Worm (Caenorhabditis elegans) whole organism, L3 larva: ENCODE measurements around the gene spig-10.

Source experiments
- R02D3.7 ChIP-seq: fragments of 150-350 bp; optimal IDR thresholded peaks from 2 replicates; lab custom pipeline; 2014; ENCODE audit warnings: missing biosample characterization, missing genetic modification characterization
- ZK546.5 ChIP-seq: sonication (generic microtip); optimal IDR thresholded peaks from 2 replicates; lab custom pipeline; 2017; ENCODE audit warnings: missing biosample characterization, missing genetic modification characterization
- aly-2 ChIP-seq: fragments of 150-350 bp; optimal IDR thresholded peaks from 2 replicates; lab custom pipeline; 2014; ENCODE audit warnings: missing biosample characterization, missing genetic modification characterization
- ama-1 ChIP-seq: fragments of 150-350 bp; optimal IDR thresholded peaks from 2 replicates; lab custom pipeline; 2018
- ceh-16 ChIP-seq: sonication (generic microtip); optimal IDR thresholded peaks from 2 replicates; lab custom pipeline; 2017; ENCODE audit warnings: missing biosample characterization, missing genetic modification characterization
- ceh-28 ChIP-seq: fragments of 150-350 bp; optimal IDR thresholded peaks from 2 replicates; lab custom pipeline; 2014; ENCODE audit warnings: missing biosample characterization, missing genetic modification reagents, missing genetic modification characterization
- ceh-9 ChIP-seq: sonication (generic microtip); optimal IDR thresholded peaks from 2 replicates; lab custom pipeline; 2018; ENCODE audit warnings: missing biosample characterization, missing genetic modification characterization
- egl-27 ChIP-seq: sonication (generic microtip); optimal IDR thresholded peaks from 4 replicates; lab custom pipeline; 2017; ENCODE audit warnings: missing biosample characterization, missing genetic modification reagents, missing genetic modification characterization
- elt-1 ChIP-seq: fragments of 150-350 bp; optimal IDR thresholded peaks from 2 replicates; lab custom pipeline; 2014; ENCODE audit warnings: missing biosample characterization, missing genetic modification characterization
- fkh-10 ChIP-seq: sonication (generic microtip); optimal IDR thresholded peaks from 2 replicates; lab custom pipeline; 2017; ENCODE audit warnings: missing biosample characterization, missing genetic modification reagents, missing genetic modification characterization
- fkh-2 ChIP-seq: fragments of 150-350 bp; optimal IDR thresholded peaks from 2 replicates; lab custom pipeline; 2014; ENCODE audit warnings: missing biosample characterization, missing genetic modification reagents, missing genetic modification characterization
- fos-1 ChIP-seq: fragments of 150-350 bp; optimal IDR thresholded peaks from 2 replicates; lab custom pipeline; 2014; ENCODE audit warnings: missing biosample characterization, missing genetic modification characterization
- jun-1 ChIP-seq: fragments of 150-350 bp; optimal IDR thresholded peaks from 2 replicates; lab custom pipeline; 2014; ENCODE audit warnings: missing biosample characterization, missing genetic modification reagents, missing genetic modification characterization
- lin-15B ChIP-seq: fragments of 150-350 bp; optimal IDR thresholded peaks from 2 replicates; lab custom pipeline; 2014; ENCODE audit warnings: missing biosample characterization, missing genetic modification characterization
- lin-39 ChIP-seq: fragments of 150-350 bp; optimal IDR thresholded peaks from 2 replicates; lab custom pipeline; 2018; ENCODE audit warnings: missing biosample characterization, missing genetic modification reagents, missing genetic modification characterization
- lsy-12 ChIP-seq: sonication (generic microtip); optimal IDR thresholded peaks from 2 replicates; lab custom pipeline; 2016; ENCODE audit warnings: mild to moderate bottlenecking, missing genetic modification characterization, missing compliant biosample characterization
- mdl-1 ChIP-seq: fragments of 150-350 bp; optimal IDR thresholded peaks from 2 replicates; lab custom pipeline; 2014; ENCODE audit warnings: missing biosample characterization, missing genetic modification characterization
- mml-1 ChIP-seq: fragments of 150-350 bp; sonication (generic microtip); optimal IDR thresholded peaks from 3 replicates; lab custom pipeline; 2014; ENCODE audit warnings: missing biosample characterization, missing genetic modification characterization
- nfya-1 ChIP-seq: sonication (generic microtip); optimal IDR thresholded peaks from 2 replicates; lab custom pipeline; 2017; ENCODE audit warnings: missing genetic modification characterization, mild to moderate bottlenecking, missing compliant biosample characterization, antibody characterized with exemption, moderate library complexity; ENCODE audit not compliant: insufficient read depth
- nhr-11 ChIP-seq: fragments of 150-350 bp; optimal IDR thresholded peaks from 2 replicates; lab custom pipeline; 2014; ENCODE audit warnings: missing biosample characterization, missing genetic modification characterization
- nhr-12 ChIP-seq: fragments of 150-350 bp; optimal IDR thresholded peaks from 2 replicates; lab custom pipeline; 2014; ENCODE audit warnings: missing biosample characterization, missing genetic modification characterization
- nhr-23 ChIP-seq: fragments of 150-350 bp; optimal IDR thresholded peaks from 2 replicates; lab custom pipeline; 2014; ENCODE audit warnings: missing biosample characterization, missing genetic modification reagents, missing genetic modification characterization
- nhr-25 ChIP-seq: sonication (generic microtip); optimal IDR thresholded peaks from 2 replicates; lab custom pipeline; 2017; ENCODE audit warnings: missing biosample characterization, missing genetic modification characterization
- nhr-28 ChIP-seq: fragments of 150-350 bp; optimal IDR thresholded peaks from 2 replicates; lab custom pipeline; 2014; ENCODE audit warnings: missing biosample characterization, missing genetic modification characterization
- nhr-67 ChIP-seq: fragments of 150-350 bp; optimal IDR thresholded peaks from 2 replicates; lab custom pipeline; 2014; ENCODE audit warnings: missing biosample characterization, missing genetic modification characterization
- nhr-76 ChIP-seq: fragments of 150-350 bp; sonication (generic microtip); optimal IDR thresholded peaks from 5 replicates; lab custom pipeline; 2014; ENCODE audit warnings: missing biosample characterization, missing genetic modification characterization
- pqm-1 ChIP-seq: fragments of 150-350 bp; optimal IDR thresholded peaks from 2 replicates; lab custom pipeline; 2017; ENCODE audit warnings: missing biosample characterization, missing genetic modification characterization, inconsistent platforms
- sea-2 ChIP-seq: fragments of 150-350 bp; sonication (generic microtip); optimal IDR thresholded peaks from 4 replicates; lab custom pipeline; 2014; ENCODE audit warnings: missing biosample characterization, missing genetic modification reagents, missing genetic modification characterization
- skn-1 ChIP-seq: fragments of 150-350 bp; optimal IDR thresholded peaks from 2 replicates; lab custom pipeline; 2014; ENCODE audit warnings: missing biosample characterization, missing genetic modification characterization
- unc-39 ChIP-seq: sonication (generic microtip); optimal IDR thresholded peaks from 4 replicates; lab custom pipeline; 2017; ENCODE audit warnings: missing biosample characterization, missing genetic modification characterization
- unc-62 ChIP-seq: fragments of 150-350 bp; sonication (generic microtip); optimal IDR thresholded peaks from 4 replicates; lab custom pipeline; 2014; ENCODE audit warnings: missing biosample characterization, missing genetic modification reagents, missing genetic modification characterization
- ztf-11 ChIP-seq: fragments of 150-350 bp; optimal IDR thresholded peaks from 2 replicates; lab custom pipeline; 2014; ENCODE audit warnings: missing biosample characterization, missing genetic modification characterization

Gene spig-10

DNA sequence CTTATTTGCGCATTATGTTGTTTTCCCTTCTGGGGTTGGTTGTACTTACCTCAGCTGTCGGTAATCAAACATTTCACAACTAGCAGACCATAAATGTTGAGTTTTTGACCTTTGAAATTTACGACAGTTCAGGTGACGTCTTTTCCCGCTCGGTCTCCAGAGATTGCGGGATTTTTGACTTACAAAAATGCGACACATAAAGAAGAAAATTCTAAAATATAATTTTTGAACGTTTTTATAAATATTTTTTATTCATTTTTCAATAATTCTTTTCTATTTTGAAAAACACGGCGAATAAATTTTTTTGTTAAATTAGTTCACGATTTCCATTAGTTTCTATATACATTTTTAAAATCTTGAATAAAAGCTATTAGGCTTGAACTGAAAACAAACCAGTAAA lies 23.3 kb upstream of the spig-10 start, which contains the start of gene nhr-161:
Gene nhr-161 (minus strand): TSS at position 101 of the 400 bp plus-strand sequence.
- TF ChIP-seq nhr-28 (tag; lab: Kevin White, UChicago) (no peak), nhr-76 (no peak), nfya-1 (tag; lab: Kevin White, UChicago) (no peak), ceh-9 (tag; lab: Kevin White, UChicago) (no peak), unc-62 (no peak), lsy-12 (tag; lab: Kevin White, UChicago) (no peak), fos-1 (tag; lab: Kevin White, UChicago) (no peak), aly-2 (tag; lab: Kevin White, UChicago) (no peak), R02D3.7 (tag; lab: Kevin White, UChicago) (no peak), egl-27 (tag; lab: Kevin White, UChicago) (no peak), elt-1 (tag; lab: Kevin White, UChicago) (no peak), lin-15B (tag; lab: Kevin White, UChicago) (no peak), lin-39 (tag; lab: Kevin White, UChicago) (no peak), skn-1 (tag; lab: Kevin White, UChicago) (no peak), sea-2 (no peak), mdl-1 (tag; lab: Kevin White, UChicago) (no peak)

DNA sequence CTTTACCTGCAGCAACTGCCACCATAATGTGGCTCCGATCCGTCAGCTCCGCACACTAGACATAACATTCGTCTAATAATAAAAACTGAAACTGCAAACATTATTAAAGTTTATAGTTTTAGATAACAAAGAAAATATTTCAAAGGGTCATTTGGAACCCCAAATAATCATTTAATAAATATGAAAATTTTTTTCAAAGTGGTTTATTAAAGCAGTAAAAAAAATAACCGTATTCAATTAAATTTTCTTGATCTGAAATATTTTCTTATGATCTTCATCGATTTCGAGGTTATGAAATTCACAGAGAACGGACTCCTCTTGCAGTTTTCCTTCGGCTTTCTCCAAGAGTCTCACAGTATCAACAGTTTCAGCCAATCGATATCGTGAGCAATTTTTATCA lies 20.1 kb upstream of the spig-10 start, which contains the start of gene nhr-163:
Gene nhr-163 (minus strand): TSS at position 101 of the 400 bp plus-strand sequence.
- no peak for TF ChIP-seq nhr-28 (tag; lab: Kevin White, UChicago)
- TF ChIP-seq, all 47 proteins: peak for 0

DNA sequence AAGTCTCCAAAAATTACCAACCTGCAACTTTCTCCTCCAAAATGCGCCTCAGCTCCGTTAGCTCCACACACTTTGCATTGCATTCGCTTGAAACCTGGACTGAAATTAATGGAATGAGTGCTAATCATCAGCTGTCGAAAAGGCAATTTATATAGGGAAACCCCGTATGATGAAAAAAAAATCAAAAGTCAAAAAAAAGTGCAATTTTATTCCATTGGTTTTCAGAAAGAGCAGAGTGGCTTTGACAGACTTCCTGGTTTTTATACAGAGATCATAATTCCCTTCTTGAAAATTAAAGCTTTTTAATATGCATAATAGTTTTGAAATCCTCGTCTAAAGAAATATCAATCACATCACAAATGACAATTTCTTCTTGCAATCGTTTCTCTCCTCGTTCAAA lies 18.4 kb upstream of the spig-10 start, which contains the start of gene nhr-139:
Gene nhr-139 (minus strand): TSS at position 101 of the 400 bp plus-strand sequence.
- TF ChIP-seq skn-1 (tag; lab: Kevin White, UChicago) (no peak), ZK546.5 (tag; lab: Kevin White, UChicago) (no peak), fkh-2 (tag; lab: Kevin White, UChicago) (no peak), unc-62 (no peak), ama-1 (lab: Kevin White, UChicago) (no peak), ceh-16 (tag; lab: Kevin White, UChicago) (no peak), ztf-11 (tag; lab: Kevin White, UChicago) (no peak), pqm-1 (no peak), nhr-67 (no peak), fos-1 (tag; lab: Kevin White, UChicago) (no peak), ceh-28 (tag; lab: Kevin White, UChicago) (no peak), jun-1 (tag; lab: Kevin White, UChicago) (no peak), mdl-1 (tag; lab: Kevin White, UChicago) (no peak), nhr-28 (tag; lab: Kevin White, UChicago) (no peak), ceh-9 (tag; lab: Kevin White, UChicago) (no peak)

DNA sequence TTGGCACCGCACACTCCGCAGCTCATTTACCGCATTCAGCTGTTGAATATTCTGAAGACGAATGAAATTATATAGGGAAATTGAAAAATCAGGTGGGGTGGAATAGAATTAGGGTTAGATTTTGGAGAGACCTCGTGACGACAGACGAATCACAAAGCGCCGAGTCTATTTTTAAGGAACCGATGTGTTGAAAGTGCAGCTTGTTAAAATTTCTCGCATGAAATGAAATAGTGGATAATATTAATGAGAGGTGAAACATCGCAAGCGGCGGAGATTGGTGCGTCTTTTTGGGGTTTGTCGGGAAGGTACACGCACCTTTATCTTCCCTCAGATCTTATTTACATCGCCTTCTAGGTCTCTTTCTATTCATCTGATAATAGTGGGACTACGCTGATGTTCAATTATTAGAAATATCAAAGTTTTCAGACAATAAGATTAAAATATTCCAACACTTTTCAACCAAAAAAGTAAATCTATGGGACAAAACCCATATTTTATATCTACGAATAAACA lies 16.4 kb upstream of the spig-10 start, which contains the start of gene nhr-140:
Gene nhr-140 (minus strand): TSS at position 51 of the 513 bp plus-strand sequence.
- TF ChIP-seq elt-1 (tag; lab: Kevin White, UChicago) (peak; percentile 56), nhr-67 (no peak), lsy-12 (tag; lab: Kevin White, UChicago) (no peak), ztf-11 (tag; lab: Kevin White, UChicago) (no peak)

DNA sequence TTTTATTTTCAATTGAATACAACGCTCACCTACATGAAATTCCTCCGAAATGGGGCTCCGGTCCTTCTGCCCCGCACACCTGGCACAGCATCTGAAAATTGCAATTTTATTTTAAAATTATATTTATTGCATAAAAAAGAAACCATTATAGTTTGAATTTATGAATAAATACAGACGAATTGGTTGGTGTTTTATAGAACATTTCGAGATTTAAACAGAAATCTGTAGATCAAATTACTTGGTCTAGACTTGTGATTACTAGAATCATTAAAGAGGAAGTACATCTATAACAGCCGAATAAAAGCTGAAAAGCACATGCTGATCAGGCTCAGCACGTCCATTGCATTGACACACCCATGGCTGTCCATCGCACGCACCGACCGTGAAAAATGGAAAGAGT lies 14.3 kb upstream of the spig-10 start, which contains the start of gene nhr-162:
Gene nhr-162 (minus strand): TSS at position 101 of the 400 bp plus-strand sequence.
- no peak for TF ChIP-seq nhr-23 (tag; lab: Kevin White, UChicago)
- TF ChIP-seq nhr-76 = no peak
- no peak for TF ChIP-seq sea-2
- no peak for TF ChIP-seq unc-39
- TF ChIP-seq nhr-12 (tag; lab: Kevin White, UChicago) = no peak
- no peak for TF ChIP-seq nhr-25
- no peak for TF ChIP-seq pqm-1
- TF ChIP-seq fkh-10 (GFP tag; lab: Kevin White, UChicago) = no peak
- no peak for TF ChIP-seq egl-27 (tag; lab: Kevin White, UChicago)
- TF ChIP-seq nhr-11 (tag; lab: Kevin White, UChicago) = no peak
- TF ChIP-seq mml-1 (tag; lab: Kevin White, UChicago) = no peak
- TF ChIP-seq aly-2 (tag; lab: Kevin White, UChicago) = no peak
- TF ChIP-seq nhr-67 = no peak
- TF ChIP-seq, all 47 proteins: peak for 0
